Worm (Caenorhabditis elegans) whole organism, L1 larva: ENCODE measurements around the gene egl-47.

Source experiments
- C16A3.4 ChIP-seq: fragments of 150-350 bp; optimal IDR thresholded peaks from 2 replicates; lab custom pipeline; 2014; ENCODE audit warnings: missing biosample characterization, missing genetic modification characterization
- C34B4.2 ChIP-seq: sonication (generic microtip); optimal IDR thresholded peaks from 2 replicates; lab custom pipeline; 2017; ENCODE audit warnings: mild to moderate bottlenecking, missing genetic modification characterization, missing compliant biosample characterization
- Y116A8C.19 ChIP-seq: sonication (generic microtip); optimal IDR thresholded peaks from 2 replicates; lab custom pipeline; 2016; ENCODE audit warnings: missing compliant biosample characterization, missing genetic modification characterization, borderline replicate concordance
- ama-1 ChIP-seq: fragments of 150-350 bp; optimal IDR thresholded peaks from 2 replicates; lab custom pipeline; 2014
- blmp-1 ChIP-seq: fragments of 150-350 bp; optimal IDR thresholded peaks from 2 replicates; lab custom pipeline; 2014; ENCODE audit warnings: missing biosample characterization, missing genetic modification characterization
- ceh-63 ChIP-seq: fragments of 200-800 bp; sonication (Bioruptor generic); optimal IDR thresholded peaks from 2 replicates; lab custom pipeline; 2018; ENCODE audit warnings: mild to moderate bottlenecking, missing genetic modification characterization, missing compliant biosample characterization
- ces-1 ChIP-seq: fragments of 150-350 bp; optimal IDR thresholded peaks from 2 replicates; lab custom pipeline; 2014; ENCODE audit warnings: missing biosample characterization, missing genetic modification reagents, missing genetic modification characterization
- dpl-1 ChIP-seq, 3 experiments: fragments of 150-350 bp in 2 of 3; sonication (generic microtip) in 1 of 3; optimal IDR thresholded peaks; 2 replicates each; lab custom pipeline; 2014 to 2017; ENCODE audit warnings: missing biosample characterization in 3 of 3, missing genetic modification characterization in 3 of 3, missing genetic modification reagents in 3 of 3
- dsc-1 ChIP-seq: sonication (generic microtip); optimal IDR thresholded peaks from 2 replicates; lab custom pipeline; 2016; ENCODE audit warnings: mild to moderate bottlenecking, missing genetic modification characterization, missing compliant biosample characterization
- efl-1 ChIP-seq, 4 experiments: fragments of 150-350 bp; optimal IDR thresholded peaks in 3 of 4; peaks in 1 of 4; 1 replicate in 1 of 4; 2 replicates in 3 of 4; lab custom pipeline; 2014; ENCODE audit warnings: missing biosample characterization in 2 of 4, missing genetic modification characterization in 2 of 4, missing genetic modification reagents in 2 of 4
- egl-13 ChIP-seq: sonication (generic microtip); optimal IDR thresholded peaks from 2 replicates; lab custom pipeline; 2016; ENCODE audit warnings: missing genotype, missing genetic modification reagents, missing genetic modification characterization, missing compliant biosample characterization
- egl-27 ChIP-seq, 2 experiments: fragments of 150-350 bp in 1 of 2; sonication (generic microtip); optimal IDR thresholded peaks; 3 replicates each; lab custom pipeline; 2017 to 2018; ENCODE audit warnings: missing biosample characterization in 2 of 2, missing genetic modification characterization in 2 of 2, missing genetic modification reagents in 2 of 2
- elt-2 ChIP-seq: sonication (generic microtip); optimal IDR thresholded peaks from 2 replicates; lab custom pipeline; 2016; ENCODE audit warnings: missing genetic modification characterization, mild to moderate bottlenecking, inconsistent platforms, missing compliant biosample characterization, missing genetic modification reagents
- elt-3 ChIP-seq, 6 experiments: fragments of 150-350 bp in 1 of 6; sonication (generic microtip); optimal IDR thresholded peaks; 2 replicates each; lab custom pipeline; 2017 to 2018; ENCODE audit warnings: missing biosample characterization in 6 of 6, missing genetic modification characterization in 6 of 6, inconsistent platforms in 1 of 6
- ets-5 ChIP-seq: fragments of 200-800 bp; sonication (Bioruptor generic); IDR thresholded peaks from 2 replicates; pipeline ENCODE4 v1.3.6; 2022; ENCODE audit warnings: missing genetic modification characterization, missing compliant biosample characterization
- fkh-10 ChIP-seq: sonication (generic microtip); optimal IDR thresholded peaks from 2 replicates; lab custom pipeline; 2017; ENCODE audit warnings: missing biosample characterization, missing genetic modification reagents, missing genetic modification characterization
- fkh-8 ChIP-seq: sonication (generic microtip); optimal IDR thresholded peaks from 2 replicates; lab custom pipeline; 2016; ENCODE audit warnings: mild to moderate bottlenecking, missing genetic modification characterization, missing compliant biosample characterization
- grh-1 ChIP-seq: fragments of 200-800 bp; sonication (Bioruptor generic); IDR thresholded peaks from 2 replicates; pipeline ENCODE4 v1.3.6; 2022; ENCODE audit warnings: missing genetic modification reagents, missing genetic modification characterization, missing compliant biosample characterization
- hlh-4 ChIP-seq: sonication (generic microtip); optimal IDR thresholded peaks from 2 replicates; lab custom pipeline; 2016; ENCODE audit warnings: mild to moderate bottlenecking, missing genetic modification characterization, missing compliant biosample characterization
- irx-1 ChIP-seq: sonication (generic microtip); optimal IDR thresholded peaks from 2 replicates; lab custom pipeline; 2016; ENCODE audit warnings: missing genetic modification characterization, missing compliant biosample characterization
- isw-1 ChIP-seq: fragments of 200-800 bp; sonication (Bioruptor generic); IDR thresholded peaks from 2 replicates; pipeline ENCODE4 v1.3.6; 2022; ENCODE audit warnings: missing genetic modification characterization, missing compliant biosample characterization
- lin-15B ChIP-seq: fragments of 150-350 bp; sonication (generic microtip); optimal IDR thresholded peaks from 3 replicates; lab custom pipeline; 2014; ENCODE audit warnings: missing biosample characterization, missing genetic modification characterization
- lin-35 ChIP-seq, 2 experiments: fragments of 150-350 bp; optimal IDR thresholded peaks; 2 replicates each; lab custom pipeline; 2014; ENCODE audit warnings: missing biosample characterization in 2 of 2, missing genetic modification characterization in 2 of 2, missing genetic modification reagents in 2 of 2
- lsy-2 ChIP-seq, 2 experiments: fragments of 150-350 bp; optimal IDR thresholded peaks; 2 replicates each; lab custom pipeline; 2014; ENCODE audit warnings: missing biosample characterization in 2 of 2, missing genetic modification characterization in 2 of 2
- mdl-1 ChIP-seq, 2 experiments: fragments of 150-350 bp; optimal IDR thresholded peaks; 2 replicates each; lab custom pipeline; 2014 to 2017; ENCODE audit warnings: missing biosample characterization in 2 of 2, missing genetic modification characterization in 2 of 2, inconsistent platforms in 1 of 2
- mep-1 ChIP-seq: fragments of 150-350 bp; optimal IDR thresholded peaks from 2 replicates; lab custom pipeline; 2014; ENCODE audit warnings: missing biosample characterization, missing genetic modification characterization
- nhr-20 ChIP-seq: sonication (generic microtip); optimal IDR thresholded peaks from 2 replicates; lab custom pipeline; 2016; ENCODE audit warnings: mild to moderate bottlenecking, missing genetic modification characterization, missing compliant biosample characterization
- nhr-237 ChIP-seq: fragments of 150-350 bp; optimal IDR thresholded peaks from 2 replicates; lab custom pipeline; 2014; ENCODE audit warnings: missing biosample characterization, missing genetic modification characterization
- nhr-28 ChIP-seq: fragments of 150-350 bp; optimal IDR thresholded peaks from 2 replicates; lab custom pipeline; 2014; ENCODE audit warnings: missing biosample characterization, missing genetic modification characterization
- nhr-47 ChIP-seq: sonication (generic microtip); optimal IDR thresholded peaks from 2 replicates; lab custom pipeline; 2016; ENCODE audit warnings: mild to moderate bottlenecking, missing genetic modification characterization, moderate library complexity, missing compliant biosample characterization
- nhr-71 ChIP-seq: sonication (generic microtip); optimal IDR thresholded peaks from 2 replicates; lab custom pipeline; 2016; ENCODE audit warnings: mild to moderate bottlenecking, missing genetic modification characterization, moderate library complexity, missing compliant biosample characterization
- nhr-76 ChIP-seq: sonication (generic microtip); optimal IDR thresholded peaks from 2 replicates; lab custom pipeline; 2017; ENCODE audit warnings: missing biosample characterization, missing genetic modification characterization
- nhr-77 ChIP-seq: fragments of 150-350 bp; optimal IDR thresholded peaks from 2 replicates; lab custom pipeline; 2014; ENCODE audit warnings: missing biosample characterization, missing genetic modification characterization
- nhr-85 ChIP-seq: sonication (generic microtip); peaks from one replicate; lab custom pipeline; 2016; ENCODE audit warnings: missing genetic modification characterization, inconsistent platforms, missing compliant biosample characterization
- nhr-90 ChIP-seq: sonication (generic microtip); optimal IDR thresholded peaks from 2 replicates; lab custom pipeline; 2016; ENCODE audit warnings: mild to moderate bottlenecking, missing genetic modification characterization, missing compliant biosample characterization; ENCODE audit not compliant: poor library complexity
- pag-3 ChIP-seq: sonication (generic microtip); optimal IDR thresholded peaks from 2 replicates; lab custom pipeline; 2017; ENCODE audit warnings: missing genetic modification characterization, mild to moderate bottlenecking, missing compliant biosample characterization, antibody characterized with exemption, borderline replicate concordance; ENCODE audit not compliant: insufficient read depth
- rnt-1 ChIP-seq: sonication (generic microtip); optimal IDR thresholded peaks from 2 replicates; lab custom pipeline; 2016; ENCODE audit warnings: mild to moderate bottlenecking, missing genetic modification characterization, moderate library complexity, missing compliant biosample characterization
- skn-1 ChIP-seq: fragments of 150-350 bp; optimal IDR thresholded peaks from 2 replicates; lab custom pipeline; 2014; ENCODE audit warnings: missing biosample characterization, missing genetic modification characterization
- snpc-4 ChIP-seq: fragments of 150-350 bp; optimal IDR thresholded peaks from 2 replicates; lab custom pipeline; 2014; ENCODE audit warnings: missing biosample characterization, missing genetic modification characterization
- sptf-1 ChIP-seq: fragments of 150-350 bp; optimal IDR thresholded peaks from 2 replicates; lab custom pipeline; 2014; ENCODE audit warnings: missing biosample characterization, missing genetic modification characterization
- sup-37 ChIP-seq: fragments of 200-800 bp; sonication (Bioruptor generic); optimal IDR thresholded peaks from 2 replicates; lab custom pipeline; 2018; ENCODE audit warnings: mild to moderate bottlenecking, missing genetic modification characterization, missing compliant biosample characterization
- unc-130 ChIP-seq: fragments of 150-350 bp; optimal IDR thresholded peaks from 2 replicates; lab custom pipeline; 2017; ENCODE audit warnings: missing biosample characterization, missing genetic modification characterization, inconsistent platforms
- unc-86 ChIP-seq: sonication (generic microtip); optimal IDR thresholded peaks from 2 replicates; lab custom pipeline; 2016; ENCODE audit warnings: missing genetic modification characterization, missing compliant biosample characterization
- vab-15 ChIP-seq: sonication (generic microtip); optimal IDR thresholded peaks from 2 replicates; lab custom pipeline; 2017; ENCODE audit warnings: missing genotype, mild to moderate bottlenecking, missing genetic modification characterization, missing compliant biosample characterization
- xbp-1 ChIP-seq: sonication (generic microtip); optimal IDR thresholded peaks from 2 replicates; lab custom pipeline; 2016; ENCODE audit warnings: missing genetic modification characterization, missing compliant biosample characterization
- zag-1 ChIP-seq: fragments of 150-350 bp; optimal IDR thresholded peaks from 2 replicates; lab custom pipeline; 2014; ENCODE audit warnings: missing biosample characterization, missing genetic modification characterization
- zip-4 ChIP-seq: fragments of 200-800 bp; sonication (Bioruptor generic); optimal IDR thresholded peaks from 2 replicates; lab custom pipeline; 2018; ENCODE audit warnings: mild to moderate bottlenecking, missing genetic modification characterization, moderate library complexity, missing compliant biosample characterization

Gene egl-47

ce11 chrV:9927381-9927780, 28.0 kb downstream of the egl-47 start:
- TF ChIP-seq efl-1 (optimal IDR thresholded peaks at IDR 0.05; lab: Kevin White, UChicago) (no peak), efl-1 (GFP tag; optimal IDR thresholded peaks at IDR 0.05 in 1 of 2; lab: Kevin White, UChicago) (peak in 1 of 2 experiments; percentile 34), skn-1 (tag; lab: Kevin White, UChicago) (no peak)

- no peak for TF ChIP-seq mdl-1 (tag; optimal IDR thresholded peaks at IDR 0.05; lab: Kevin White, UChicago)
- TF ChIP-seq elt-2 (tag; lab: Kevin White, UChicago): peak; percentile 73
- no peak for TF ChIP-seq isw-1 (GFP tag; lab: Robert Waterston, UW)
- peak in 1 of 2 experiments; percentile 28 for TF ChIP-seq lin-35 (GFP tag; optimal IDR thresholded peaks at IDR 0.05; lab: Kevin White, UChicago)
Measured at ce11 chrV:9927954-9928353, 28.6 kb downstream of the egl-47 start.

ce11 chrV:9930612-9931065, 31.3 kb downstream of the egl-47 start, which contains the start of the genes rmh-2 and suds-3:
TSS of gene rmh-2 (minus strand) at chrV:9930775.
TSS of gene suds-3 (plus strand) at chrV:9931015.
- TF ChIP-seq grh-1 (GFP tag; lab: Robert Waterston, UW): no peak
- TF ChIP-seq ceh-63 (GFP tag; lab: Kevin White, UChicago): no peak
- TF ChIP-seq zag-1 (tag; lab: Kevin White, UChicago): no peak
- TF ChIP-seq nhr-237 (tag; lab: Kevin White, UChicago): no peak
- TF ChIP-seq vab-15 (tag; lab: Kevin White, UChicago): no peak
- TF ChIP-seq nhr-28 (tag; lab: Kevin White, UChicago): no peak
- TF ChIP-seq unc-86: no peak
- peak; percentile 1 for TF ChIP-seq blmp-1 (tag; lab: Kevin White, UChicago)
- TF ChIP-seq nhr-76: no peak
- peak in 1 of 2 experiments; percentile 16 for TF ChIP-seq mdl-1 (tag; optimal IDR thresholded peaks at IDR 0.05; lab: Kevin White, UChicago)
- TF ChIP-seq rnt-1 (tag; lab: Kevin White, UChicago): peak; percentile 69
- TF ChIP-seq sptf-1 (tag; lab: Kevin White, UChicago): no peak
- peak in 1 of 2 experiments; percentile 69 for TF ChIP-seq lsy-2 (tag; optimal IDR thresholded peaks at IDR 0.05; lab: Kevin White, UChicago)
- no peak for TF ChIP-seq nhr-77 (tag; lab: Kevin White, UChicago)
- TF ChIP-seq hlh-4 (tag; lab: Kevin White, UChicago): no peak
- TF ChIP-seq elt-3 (tag; optimal IDR thresholded peaks at IDR 0.05; lab: Kevin White, UChicago): no peak
- no peak for TF ChIP-seq zip-4 (GFP tag; lab: Kevin White, UChicago)
- TF ChIP-seq unc-130: peak; percentile 9
- peak; percentile 26 for TF ChIP-seq xbp-1
- no peak for TF ChIP-seq C34B4.2 (tag; lab: Kevin White, UChicago)
- TF ChIP-seq nhr-85 (tag; lab: Kevin White, UChicago): no peak
- no peak for TF ChIP-seq isw-1 (GFP tag; lab: Robert Waterston, UW)
- no peak for TF ChIP-seq sup-37 (GFP tag; lab: Kevin White, UChicago)
- no peak for TF ChIP-seq mep-1 (tag; lab: Kevin White, UChicago)
- TF ChIP-seq egl-13 (tag; lab: Kevin White, UChicago): no peak
- TF ChIP-seq ama-1: no peak
- TF ChIP-seq fkh-8 (tag; lab: Kevin White, UChicago): no peak
- peak; percentile 60 to 85 for TF ChIP-seq efl-1 (optimal IDR thresholded peaks at IDR 0.05; lab: Kevin White, UChicago)
- peak; percentile 78 to 98 for TF ChIP-seq efl-1 (GFP tag; optimal IDR thresholded peaks at IDR 0.05 in 1 of 2; lab: Kevin White, UChicago)
- peak; percentile 53 for TF ChIP-seq C16A3.4
- TF ChIP-seq lin-35 (GFP tag; optimal IDR thresholded peaks at IDR 0.05; lab: Kevin White, UChicago): peak; percentile 69 to 92
- TF ChIP-seq snpc-4 (tag; lab: Kevin White, UChicago): no peak
- no peak for TF ChIP-seq ets-5 (GFP tag; lab: Robert Waterston, UW)
- peak; percentile 39 for TF ChIP-seq lin-15B (tag; lab: Kevin White, UChicago)
- no peak for TF ChIP-seq elt-2 (tag; lab: Kevin White, UChicago)
- no peak for TF ChIP-seq irx-1 (tag; lab: Kevin White, UChicago)
- no peak for TF ChIP-seq egl-27 (tag; optimal IDR thresholded peaks at IDR 0.05; lab: Kevin White, UChicago)
- TF ChIP-seq nhr-71 (tag; lab: Kevin White, UChicago): peak; percentile 50
- peak; percentile 11 for TF ChIP-seq dsc-1
- TF ChIP-seq ces-1 (GFP tag; lab: Kevin White, UChicago): no peak
- no peak for TF ChIP-seq nhr-47
- TF ChIP-seq nhr-90: peak; percentile 7
- TF ChIP-seq dpl-1 (GFP tag; optimal IDR thresholded peaks at IDR 0.05; lab: Kevin White, UChicago): peak; percentile 72 to 87 (median 82)
- no peak for TF ChIP-seq pag-3
- peak; percentile 31 for TF ChIP-seq nhr-20 (tag; lab: Kevin White, UChicago)
- TF ChIP-seq Y116A8C.19 (tag; lab: Kevin White, UChicago): no peak
- no peak for TF ChIP-seq fkh-10 (GFP tag; lab: Kevin White, UChicago)
